Worm (Caenorhabditis elegans) whole organism, L4/young adult: ENCODE results near the gene F46F2.3.

Experiments used
- W03F9.2 ChIP-seq: fragments of 150-350 bp; optimal IDR thresholded peaks from 2 replicates; lab custom pipeline; 2014; ENCODE audit warnings: missing biosample characterization, missing genetic modification characterization
- him-1 ChIP-seq: sonication (generic microtip); optimal IDR thresholded peaks from 2 replicates; lab custom pipeline; 2016; ENCODE audit warnings: missing genotype, missing genetic modification reagents, missing genetic modification characterization, missing compliant biosample characterization

DNA sequence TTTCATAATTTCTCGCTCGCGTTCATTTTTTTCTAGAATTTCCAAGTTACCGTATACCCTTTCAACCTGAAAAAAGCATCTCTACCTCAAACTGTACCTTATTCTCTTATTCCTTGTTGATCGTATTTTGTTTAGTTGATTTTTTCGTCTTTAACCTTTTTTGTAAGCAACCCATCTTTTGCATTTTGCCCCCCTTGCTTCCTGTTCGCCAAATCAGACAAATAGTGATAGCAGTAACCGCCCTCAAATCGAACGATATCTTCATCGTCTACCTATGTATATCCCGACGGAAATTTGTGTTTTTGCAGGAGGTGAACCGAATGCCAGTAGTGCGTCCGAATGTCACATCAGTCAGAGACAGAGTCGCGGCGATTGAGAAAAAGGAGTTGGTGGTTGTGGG lies 2.3 kb upstream of the F46F2.3 start, which contains the start of gene F46F2.5:
- TF ChIP-seq him-1 (tag; lab: Kevin White, UChicago) (no peak), W03F9.2 (tag; lab: Kevin White, UChicago) (no peak)
